Fruit fly (Drosophila melanogaster): ENCODE measurements around the gene CG13738.

CG13738 gene

DNA sequence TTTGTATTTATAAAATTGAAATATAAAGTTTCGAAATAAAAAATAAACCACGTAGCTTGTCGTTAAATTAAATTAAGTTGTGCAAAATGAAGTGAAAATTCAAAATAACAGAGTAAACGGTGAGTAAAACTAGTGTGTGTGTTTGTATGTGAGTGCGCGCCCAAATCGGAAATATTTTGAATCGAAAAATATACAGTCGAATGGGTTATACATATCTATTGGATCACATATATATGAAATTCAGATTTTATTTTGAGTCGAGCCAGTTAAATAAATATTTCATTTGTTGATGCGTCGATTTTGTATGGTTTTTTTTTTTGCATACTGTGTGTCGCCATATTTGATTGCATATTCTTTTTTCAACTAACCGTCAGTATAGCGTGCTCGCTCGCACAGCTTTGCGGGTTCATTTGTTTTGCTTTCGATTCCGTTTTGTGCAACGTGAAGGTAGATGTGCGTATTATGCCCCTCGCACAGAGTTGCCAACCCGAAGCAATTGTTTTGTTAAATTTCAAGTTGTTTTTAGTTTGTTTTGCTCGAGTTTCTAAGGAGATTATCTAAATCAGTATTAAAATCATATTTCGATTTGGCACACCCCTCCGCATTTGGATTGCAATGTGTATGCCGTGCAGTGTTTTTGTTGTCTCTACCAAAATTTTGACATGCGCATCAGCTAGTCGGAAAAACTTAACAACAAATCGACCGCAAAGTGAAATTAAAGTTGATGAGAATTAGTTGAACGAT is 30.2 kb upstream of the CG13738 start (continued):
- TF ChIP-seq CkIIα-i1 (GFP tag; IDR thresholded peaks at IDR 0.05) (no peak), Meics (GFP tag; optimal IDR thresholded peaks at IDR 0.05) (no peak), esg (GFP tag; conservative IDR thresholded peaks at IDR 0.05) (no peak), PHDP (tag; optimal IDR thresholded peaks at IDR 0.05) (no peak), Hey (tag; optimal IDR thresholded peaks at IDR 0.05) (no peak), CG11723 (GFP tag; optimal IDR thresholded peaks at IDR 0.05) (no peak), CG32767 (GFP tag; IDR thresholded peaks at IDR 0.05) (peak; percentile 52; the same call in 1 of the 2 replicates), Optix (GFP tag; IDR thresholded peaks at IDR 0.05) (no peak), Sox100B (GFP tag; optimal IDR thresholded peaks at IDR 0.05) (peak; percentile 3), odd (GFP tag; optimal IDR thresholded peaks at IDR 0.05) (no peak), klu (GFP tag; IDR thresholded peaks at IDR 0.05) (no peak), Chrac-16 (GFP tag; optimal IDR thresholded peaks at IDR 0.05) (no peak), Atf6 (GFP tag; IDR thresholded peaks at IDR 0.05) (no peak), fru (optimal IDR thresholded peaks at IDR 0.05) (no peak), crc (GFP tag; optimal IDR thresholded peaks at IDR 0.05) (no peak), Spps (tag; optimal IDR thresholded peaks at IDR 0.05) (no peak), CG8388 (GFP tag; optimal IDR thresholded peaks at IDR 0.05) (no peak), CG10431 (GFP tag; optimal IDR thresholded peaks at IDR 0.05) (no peak), Adf1 (GFP tag; IDR thresholded peaks at IDR 0.05) (no peak), yki (optimal IDR thresholded peaks at IDR 0.05) (no peak), vnd (GFP tag; IDR thresholded peaks at IDR 0.05; ENCODE audit: partially characterized antibody) (no peak), CG8281 (tag; optimal IDR thresholded peaks at IDR 0.05) (no peak), CG9817 (tag; optimal IDR thresholded peaks at IDR 0.05) (no peak), CG13775 (GFP tag; optimal IDR thresholded peaks at IDR 0.05) (peak; percentile 14), CG14667 (GFP tag; IDR thresholded peaks at IDR 0.05) (no peak), Ptx1 (GFP tag; IDR thresholded peaks at IDR 0.05) (no peak), CG2202 (tag; optimal IDR thresholded peaks at IDR 0.05) (no peak), Eip74EF (GFP tag; optimal IDR thresholded peaks at IDR 0.05) (no peak), Rx (GFP tag; IDR thresholded peaks at IDR 0.05) (no peak), nom (GFP tag; optimal IDR thresholded peaks at IDR 0.05) (peak; percentile 37), CG2129 (GFP tag; IDR thresholded peaks at IDR 0.05; ENCODE audit: partially characterized antibody) (no peak), CG3281 (GFP tag; optimal IDR thresholded peaks at IDR 0.05) (peak; percentile 27), CG1602 (GFP tag; optimal IDR thresholded peaks at IDR 0.05) (no peak), jumu (GFP tag; optimal IDR thresholded peaks at IDR 0.05) (no peak), CG10462 (GFP tag; optimal IDR thresholded peaks at IDR 0.05) (no peak), CG18262 (tag; optimal IDR thresholded peaks at IDR 0.05) (peak; percentile 18), psq (GFP tag; optimal IDR thresholded peaks at IDR 0.05) (no peak), abd-A (tag; optimal IDR thresholded peaks at IDR 0.05) (no peak), onecut (GFP tag; IDR thresholded peaks at IDR 0.05) (no peak), HLH4C (GFP tag; IDR thresholded peaks at IDR 0.05; ENCODE audit: partially characterized antibody) (no peak), CG14710 (tag; optimal IDR thresholded peaks at IDR 0.05) (no peak), CG7745 (tag; optimal IDR thresholded peaks at IDR 0.05) (no peak), mam (GFP tag; optimal IDR thresholded peaks at IDR 0.05) (no peak), CG9215 (GFP tag; IDR thresholded peaks at IDR 0.05) (peak; percentile 60; the same call in 1 of the 2 replicates), CG3407 (GFP tag; optimal IDR thresholded peaks at IDR 0.05) (no peak), CG1024 (GFP tag; IDR thresholded peaks at IDR 0.05) (no peak), CG10366 (GFP tag; IDR thresholded peaks at IDR 0.05) (no peak), CG17385 (GFP tag; optimal IDR thresholded peaks at IDR 0.05) (no peak), MTF-1 (GFP tag; optimal IDR thresholded peaks at IDR 0.05; ENCODE audit: borderline replicate concordance) (no peak), Vsx1 (GFP tag; optimal IDR thresholded peaks at IDR 0.05) (no peak)

Measured in whole organism, embryonic.